Fruit fly (Drosophila melanogaster) Kc167 (cell line): ENCODE data around the gene CG5938.

Experiments
- Myc ChIP-seq: fragments of >200 bp; optimal IDR thresholded peaks from 2 replicates; lab custom pipeline; 2017; ENCODE audit warnings: missing external identifiers
- Sin3A ChIP-seq: fragments of >200 bp; optimal IDR thresholded peaks from 2 replicates; lab custom pipeline; 2018; ENCODE audit warnings: missing external identifiers
- h ChIP-seq: fragments of >200 bp; optimal IDR thresholded peaks from 3 replicates; lab custom pipeline; 2018; ENCODE audit warnings: missing external identifiers
- insv ChIP-seq: fragments of >200 bp; optimal IDR thresholded peaks from 3 replicates; lab custom pipeline; 2018; ENCODE audit warnings: missing external identifiers
- psq ChIP-seq: fragments of >200 bp; optimal IDR thresholded peaks from 2 replicates; lab custom pipeline; 2017; ENCODE audit warnings: missing external identifiers
- ttk ChIP-seq: sonication (Bioruptor generic); optimal IDR thresholded peaks from 2 replicates; lab custom pipeline; 2017; ENCODE audit warnings: missing external identifiers

Gene CG5938

dm6 chr3R:27274533-27275447 is at the start of gene CG5938:
Gene CG5938 (plus strand): TSS chr3R:27274794.
- TF ChIP-seq insv (no peak), psq (lab: Kevin White, UChicago) (no peak), h (no peak), ttk (no peak)

- no peak for TF ChIP-seq psq (lab: Kevin White, UChicago)
- TF ChIP-seq Sin3A (lab: Kevin White, UChicago), result no peak
- TF ChIP-seq ttk, result no peak
- no peak for TF ChIP-seq Myc
- TF ChIP-seq insv, result no peak
- no peak for TF ChIP-seq h
These were observed 49.1 kb upstream of the CG5938 start for dm6 chr3R:27225490-27225889.

- TF ChIP-seq Sin3A (lab: Kevin White, UChicago) (no peak), insv (no peak), h (no peak), psq (lab: Kevin White, UChicago) (no peak), Myc (no peak), ttk (no peak)
These were observed 48.4 kb upstream of the CG5938 start for dm6 chr3R:27226080-27226648.

- TF ChIP-seq Sin3A (lab: Kevin White, UChicago), result no peak
- no peak for TF ChIP-seq ttk
- TF ChIP-seq psq (lab: Kevin White, UChicago), result no peak
- TF ChIP-seq h, result no peak
- TF ChIP-seq insv, result no peak
- TF ChIP-seq Myc, result no peak
These were observed 46.3 kb upstream of the CG5938 start, which contains the start of gene CG42813 for dm6 chr3R:27228342-27228741. Gene CG42813 (minus strand): TSS chr3R:27228561.

- TF ChIP-seq Sin3A (lab: Kevin White, UChicago) (no peak), insv (no peak), psq (lab: Kevin White, UChicago) (no peak), ttk (no peak)
These were observed 45.2 kb upstream of the CG5938 start, which contains the start of gene CG42814 for dm6 chr3R:27229368-27229767. Gene CG42814 (minus strand): TSS chr3R:27229468.

- TF ChIP-seq insv, result no peak
- TF ChIP-seq ttk, result no peak
- TF ChIP-seq Myc, result no peak
- TF ChIP-seq h, result no peak
- no peak for TF ChIP-seq Sin3A (lab: Kevin White, UChicago)
- TF ChIP-seq psq (lab: Kevin White, UChicago), result no peak
These were observed 41.2 kb upstream of the CG5938 start, which contains the start of gene CG31068 for dm6 chr3R:27233398-27233797. Gene CG31068 (plus strand): TSS chr3R:27233698.

- TF ChIP-seq psq (lab: Kevin White, UChicago), result no peak
- TF ChIP-seq ttk, result no peak
- no peak for TF ChIP-seq Myc
- TF ChIP-seq insv, result no peak
- no peak for TF ChIP-seq h
- TF ChIP-seq Sin3A (lab: Kevin White, UChicago), result no peak
These were observed 36.6 kb upstream of the CG5938 start for dm6 chr3R:27237980-27238379.

- no peak for TF ChIP-seq Myc
- no peak for TF ChIP-seq h
- no peak for TF ChIP-seq psq (lab: Kevin White, UChicago)
- no peak for TF ChIP-seq Sin3A (lab: Kevin White, UChicago)
- no peak for TF ChIP-seq insv
- no peak for TF ChIP-seq ttk
These were observed 35.9 kb upstream of the CG5938 start, which contains the start of the genes CG31064 and PolA2 for dm6 chr3R:27238438-27239301. Gene CG31064 (minus strand): TSS chr3R:27239085. Gene PolA2 (plus strand): TSS chr3R:27239163.

- no peak for TF ChIP-seq Myc
- no peak for TF ChIP-seq Sin3A (lab: Kevin White, UChicago)
- TF ChIP-seq ttk, result no peak
- TF ChIP-seq psq (lab: Kevin White, UChicago), result no peak
- TF ChIP-seq insv, result no peak
- no peak for TF ChIP-seq h
These were observed 33.6 kb upstream of the CG5938 start, which contains the start of gene CG17991 for dm6 chr3R:27240967-27241366. Gene CG17991 (plus strand): TSS chr3R:27241267.

dm6 chr3R:27244412-27244741 is 30.2 kb upstream of the CG5938 start:
- TF ChIP-seq ttk (no peak), psq (lab: Kevin White, UChicago) (no peak), Sin3A (lab: Kevin White, UChicago) (no peak), h (no peak), Myc (no peak), insv (no peak)

dm6 chr3R:27244742-27245400 is 29.7 kb upstream of the CG5938 start, which contains the start of gene CG18766:
Gene CG18766 (minus strand): TSS chr3R:27245249.
- TF ChIP-seq h (no peak), Myc (no peak), insv (no peak), ttk (no peak), psq (lab: Kevin White, UChicago) (no peak), Sin3A (lab: Kevin White, UChicago) (no peak)

dm6 chr3R:27245401-27245757 is 29.2 kb upstream of the CG5938 start:
- no peak for TF ChIP-seq psq (lab: Kevin White, UChicago)
- no peak for TF ChIP-seq Myc
- TF ChIP-seq Sin3A (lab: Kevin White, UChicago), result no peak
- TF ChIP-seq ttk, result no peak
- no peak for TF ChIP-seq insv
- TF ChIP-seq h, result no peak
